Worm (Caenorhabditis elegans): ENCODE data around the gene F14D7.2.

- TF ChIP-seq ceh-43 (GFP tag; optimal IDR thresholded peaks at IDR 0.05) (no peak), mep-1 (tag; optimal IDR thresholded peaks at IDR 0.05) (no peak), ces-1 (GFP tag; optimal IDR thresholded peaks at IDR 0.05) (no peak), nhr-76 (tag; optimal IDR thresholded peaks at IDR 0.05) (no peak), bed-3 (GFP tag; optimal IDR thresholded peaks at IDR 0.05) (no peak), elt-3 (tag; optimal IDR thresholded peaks at IDR 0.05) (no peak), drap-1 (GFP tag; optimal IDR thresholded peaks at IDR 0.05) (peak; percentile 31), unc-62 (GFP tag; optimal IDR thresholded peaks at IDR 0.05) (no peak), sem-2 (GFP tag; optimal IDR thresholded peaks at IDR 0.05) (no peak), lsy-2 (tag; optimal IDR thresholded peaks at IDR 0.05) (no peak), mab-5 (tag; optimal IDR thresholded peaks at IDR 0.05) (no peak), blmp-1 (tag; optimal IDR thresholded peaks at IDR 0.05) (no peak)
These were observed 27.3 kb upstream of the F14D7.2 start for ce11 chrV:14320730-14321319.

All from whole organism, mixed stage, embryonic.